Fruit fly (Drosophila melanogaster) whole organism, pupa: ENCODE measurements around the gene Osi16.
A peak's percentile ranks its signal among the peaks of the same experiment; 100 is the strongest.

Experiments used
- CG10348 ChIP-seq: fragments of 200-800 bp; sonication (Bioruptor generic); IDR thresholded peaks from 2 replicates; pipeline ENCODE4 v1.3.6; 2022; ENCODE audit warnings: missing biosample characterization, missing genetic modification characterization
- CG12605 ChIP-seq: fragments of 200-800 bp; sonication (Bioruptor generic); IDR thresholded peaks from 2 replicates; pipeline ENCODE4 v1.3.6; 2022; ENCODE audit warnings: missing biosample characterization, missing genetic modification characterization
- CG13204 ChIP-seq: fragments of 200-800 bp; sonication (Bioruptor generic); optimal IDR thresholded peaks from 2 replicates; lab custom pipeline; 2018; ENCODE audit warnings: missing biosample characterization, mild to moderate bottlenecking, missing genetic modification characterization, moderate library complexity
- CG14655 ChIP-seq: fragments of 200-800 bp; sonication (Bioruptor generic); optimal IDR thresholded peaks from 3 replicates; lab custom pipeline; 2017; ENCODE audit warnings: mild to moderate bottlenecking, missing biosample characterization, missing genetic modification reagents, missing genetic modification characterization
- CG15710 ChIP-seq: fragments of 200-800 bp; sonication (Bioruptor generic); optimal IDR thresholded peaks from 2 replicates; lab custom pipeline; 2018; ENCODE audit warnings: missing biosample characterization, mild to moderate bottlenecking, missing genetic modification characterization, moderate library complexity
- CG17806 ChIP-seq: fragments of 200-800 bp; sonication (Bioruptor generic); optimal IDR thresholded peaks from 2 replicates; lab custom pipeline; 2018; ENCODE audit warnings: missing biosample characterization, mild to moderate bottlenecking, missing genetic modification characterization, moderate library complexity
- CG32121 ChIP-seq: fragments of 200-800 bp; sonication (Bioruptor generic); IDR thresholded peaks from 2 replicates; pipeline ENCODE4 v1.3.6; 2022; ENCODE audit warnings: missing biosample characterization, missing genetic modification characterization
- CG34367 ChIP-seq: fragments of 200-800 bp; sonication (Bioruptor generic); optimal IDR thresholded peaks from 2 replicates; lab custom pipeline; 2018; ENCODE audit warnings: missing biosample characterization, mild to moderate bottlenecking, missing genetic modification characterization
- CG4496 ChIP-seq: fragments of 200-800 bp; sonication (Bioruptor generic); IDR thresholded peaks from 3 replicates; pipeline ENCODE4 v1.3.6; 2022; ENCODE audit warnings: missing biosample characterization, missing genetic modification characterization
- CG8159 ChIP-seq: fragments of 200-800 bp; sonication (Bioruptor generic); optimal IDR thresholded peaks from 3 replicates; lab custom pipeline; 2018; ENCODE audit warnings: missing biosample characterization, mild to moderate bottlenecking, missing genetic modification characterization, moderate library complexity
- CG8301 ChIP-seq: fragments of 200-800 bp; sonication (Bioruptor generic); optimal IDR thresholded peaks from 2 replicates; lab custom pipeline; 2018; ENCODE audit warnings: missing biosample characterization, mild to moderate bottlenecking, missing genetic modification characterization
- CG9948 ChIP-seq: fragments of 200-800 bp; sonication (Bioruptor generic); optimal IDR thresholded peaks from 2 replicates; lab custom pipeline; 2018; ENCODE audit warnings: missing biosample characterization, mild to moderate bottlenecking, missing genetic modification characterization, moderate library complexity
- D1 ChIP-seq: fragments of 200-800 bp; sonication (Bioruptor generic); optimal IDR thresholded peaks from 2 replicates; lab custom pipeline; 2018; ENCODE audit warnings: missing biosample characterization, mild to moderate bottlenecking, missing genetic modification characterization, moderate library complexity
- EcR ChIP-seq: fragments of 200-800 bp; sonication (Bioruptor generic); optimal IDR thresholded peaks from 3 replicates; lab custom pipeline; 2019; ENCODE audit warnings: missing biosample characterization, missing genetic modification characterization, mild to moderate bottlenecking, moderate library complexity, missing genetic modification reagents
- Ets98B ChIP-seq: fragments of 200-800 bp; sonication (Bioruptor generic); IDR thresholded peaks from 2 replicates; pipeline ENCODE4 v1.3.6; 2022; ENCODE audit warnings: missing biosample characterization, missing genetic modification characterization
- Pif1A ChIP-seq: fragments of 200-800 bp; sonication (Bioruptor generic); optimal IDR thresholded peaks from 3 replicates; lab custom pipeline; 2016; ENCODE audit warnings: missing biosample characterization, missing genetic modification characterization
- Pif1B ChIP-seq: fragments of 200-800 bp; sonication (Bioruptor generic); optimal IDR thresholded peaks from 3 replicates; lab custom pipeline; 2016; ENCODE audit warnings: missing biosample characterization, missing genetic modification characterization
- Snoo ChIP-seq: fragments of 200-800 bp; sonication (Bioruptor generic); optimal IDR thresholded peaks from 3 replicates; lab custom pipeline; 2017; ENCODE audit warnings: missing biosample characterization, mild to moderate bottlenecking, missing genetic modification characterization, inconsistent platforms
- fd96Ca ChIP-seq: fragments of 200-800 bp; sonication (Bioruptor generic); IDR thresholded peaks from 3 replicates; pipeline ENCODE4 v1.3.6; 2022; ENCODE audit warnings: missing biosample characterization, missing genetic modification characterization
- gl ChIP-seq: fragments of 200-800 bp; sonication (Bioruptor generic); optimal IDR thresholded peaks from 2 replicates; lab custom pipeline; 2018; ENCODE audit warnings: missing biosample characterization, mild to moderate bottlenecking, missing genetic modification characterization
- rn ChIP-seq: fragments of 200-800 bp; sonication (Bioruptor generic); IDR thresholded peaks from 2 replicates; pipeline ENCODE4 v1.3.6; 2022; ENCODE audit warnings: missing biosample characterization, missing genetic modification characterization

Osi16 gene

DNA sequence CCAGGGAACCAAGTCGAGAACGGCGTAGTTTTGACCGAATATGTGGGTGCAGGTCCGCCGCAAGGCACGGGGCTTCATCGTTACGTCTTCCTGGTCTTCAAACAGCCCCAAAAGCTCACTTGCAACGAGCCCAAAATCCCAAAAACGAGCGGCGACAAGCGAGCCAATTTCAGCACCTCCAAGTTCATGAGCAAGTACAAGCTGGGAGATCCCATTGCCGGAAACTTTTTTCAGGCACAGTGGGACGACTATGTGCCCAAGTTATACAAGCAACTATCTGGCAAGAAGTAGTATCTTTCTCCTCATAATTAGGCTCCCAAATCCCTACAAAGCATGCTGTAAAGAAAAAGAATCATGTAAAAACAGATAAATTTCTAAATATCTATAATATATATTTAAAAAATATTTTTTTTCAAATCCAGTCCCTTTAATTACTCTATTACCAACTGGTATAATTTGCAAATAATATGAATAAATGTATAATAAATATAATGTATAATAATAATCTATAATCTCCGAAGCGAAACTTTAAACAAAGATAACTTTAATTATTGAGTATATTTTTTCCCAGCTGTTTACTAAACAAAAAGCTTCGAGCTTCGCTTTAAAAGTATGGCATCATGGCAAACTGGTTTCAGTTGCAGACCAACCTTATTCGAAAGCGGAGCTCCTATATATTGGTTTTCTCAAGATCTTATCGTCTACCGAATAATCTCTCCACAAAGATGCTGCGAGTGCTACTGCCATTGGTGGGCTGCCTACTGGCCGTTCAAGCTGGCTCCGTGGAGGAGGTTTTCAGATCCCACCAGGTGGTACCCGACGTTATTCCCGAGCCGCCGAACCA is 38.6 kb downstream of the Osi16 start, which contains the start of gene CG17919:
Gene CG17919 (plus strand): TSS at position 634 of the 844 bp plus-strand sequence.
- TF ChIP-seq CG13204 (GFP tag; lab: Kevin White, UChicago) (no peak), CG15710 (tag; lab: Kevin White, UChicago) (no peak), D1 (peak; percentile 11), CG34367 (no peak), gl (tag; lab: Kevin White, UChicago) (no peak), CG32121 (GFP tag; lab: Robert Waterston, UW) (0 out of 2 replicates have a peak, but pooled peaks have one; percentile 12), CG9948 (tag; lab: Kevin White, UChicago) (no peak), CG10348 (GFP tag; lab: Robert Waterston, UW) (no peak), Pif1B (peak; percentile 26), Ets98B (GFP tag; lab: Robert Waterston, UW) (peak; percentile 6; the same call in 1 of the 2 replicates), rn (GFP tag; lab: Robert Waterston, UW) (no peak), fd96Ca (GFP tag; lab: Robert Waterston, UW) (peak; percentile 34; the same call in 1 of the 3 replicates), Pif1A (peak; percentile 12), CG17806 (tag; lab: Kevin White, UChicago) (no peak), EcR (no peak), CG8159 (tag; lab: Kevin White, UChicago) (peak; percentile 8)

DNA sequence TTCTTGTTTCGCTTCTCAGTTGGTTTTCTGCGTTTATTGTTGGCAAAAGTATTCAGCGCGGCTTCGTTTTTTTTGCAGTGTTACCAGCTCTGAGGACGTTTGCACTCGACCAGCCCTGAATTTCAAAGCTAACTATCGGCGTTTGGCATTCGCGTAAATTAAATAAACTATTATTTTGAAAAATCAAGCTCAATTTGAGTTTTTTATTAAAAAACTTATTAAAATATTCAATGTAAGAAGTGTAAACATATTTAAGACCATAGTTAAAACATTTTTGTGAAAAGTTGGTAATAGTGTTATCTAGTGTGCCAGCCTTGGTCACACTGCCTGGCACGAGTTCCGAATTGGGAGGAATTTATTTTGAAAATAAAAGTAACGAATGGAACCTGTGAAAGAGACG is 40.8 kb downstream of the Osi16 start, which contains the start of the genes SmD2 and CG18048:
Gene SmD2 (minus strand): TSS at position 98 of the 400 bp plus-strand sequence.
Gene CG18048 (plus strand): TSS at position 298 of the 400 bp plus-strand sequence.
- no peak for TF ChIP-seq Pif1A
- TF ChIP-seq Pif1B = no peak
- no peak for TF ChIP-seq CG32121 (GFP tag; lab: Robert Waterston, UW)
- TF ChIP-seq EcR = no peak
- no peak for TF ChIP-seq CG8301
- TF ChIP-seq CG12605 (GFP tag; lab: Robert Waterston, UW) = no peak
- TF ChIP-seq CG34367 = no peak
- no peak for TF ChIP-seq CG10348 (GFP tag; lab: Robert Waterston, UW)
- no peak for TF ChIP-seq CG15710 (tag; lab: Kevin White, UChicago)
- no peak for TF ChIP-seq CG13204 (GFP tag; lab: Kevin White, UChicago)
- no peak for TF ChIP-seq Ets98B (GFP tag; lab: Robert Waterston, UW)
- TF ChIP-seq CG8159 (tag; lab: Kevin White, UChicago) = no peak
- no peak for TF ChIP-seq CG9948 (tag; lab: Kevin White, UChicago)
- TF ChIP-seq CG4496 (GFP tag; lab: Robert Waterston, UW) = no peak
- TF ChIP-seq fd96Ca (GFP tag; lab: Robert Waterston, UW) = no peak

DNA sequence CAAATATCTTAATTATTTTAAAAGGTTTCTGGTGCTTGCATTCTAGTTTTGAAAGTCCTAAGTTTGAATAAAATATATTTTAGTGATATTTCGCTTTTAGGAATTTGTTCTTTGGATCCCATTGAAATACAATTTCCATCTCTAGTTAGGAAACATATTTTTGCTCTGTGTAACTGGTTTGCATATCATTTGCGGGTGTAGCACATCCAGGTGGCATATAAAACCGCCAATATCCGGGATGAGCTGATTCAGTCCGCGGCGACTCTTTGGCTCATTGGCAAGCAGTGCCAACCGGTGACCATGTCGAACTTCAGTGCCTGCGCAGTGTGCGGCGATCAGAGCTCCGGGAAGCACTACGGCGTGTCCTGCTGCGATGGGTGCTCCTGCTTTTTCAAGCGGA is 43.9 kb downstream of the Osi16 start, which contains the start of gene Hr83:
Gene Hr83 (plus strand): TSS at position 301 of the 400 bp plus-strand sequence.
- TF ChIP-seq CG9948 (tag; lab: Kevin White, UChicago) (no peak), gl (tag; lab: Kevin White, UChicago) (no peak)

DNA sequence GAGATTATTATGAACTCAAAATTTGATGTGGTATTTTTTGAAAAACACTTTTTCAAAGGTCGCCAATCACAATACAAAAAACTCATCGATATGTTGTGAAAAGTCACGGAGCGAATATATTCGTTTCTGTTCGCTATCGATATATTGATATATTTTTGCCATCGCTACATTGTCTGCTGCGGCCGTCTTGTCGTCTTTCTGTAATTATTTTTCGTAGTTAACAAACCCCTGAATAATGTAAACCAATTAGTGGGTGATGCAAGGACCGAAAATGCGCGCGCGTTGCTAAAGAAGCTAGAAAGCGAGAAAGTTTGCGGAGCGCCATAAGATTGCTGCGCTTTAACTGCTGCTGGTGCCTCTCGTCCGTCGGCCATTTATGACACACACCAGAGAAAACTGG is 45.7 kb downstream of the Osi16 start, which contains the start of gene Pak:
Gene Pak (plus strand): TSS at position 142 of the 400 bp plus-strand sequence.
- TF ChIP-seq CG32121 (GFP tag; lab: Robert Waterston, UW) (no peak), CG14655 (no peak), Snoo (no peak), EcR (no peak), CG13204 (GFP tag; lab: Kevin White, UChicago) (no peak), CG8159 (tag; lab: Kevin White, UChicago) (no peak), CG17806 (tag; lab: Kevin White, UChicago) (no peak), rn (GFP tag; lab: Robert Waterston, UW) (no peak), CG34367 (no peak), CG12605 (GFP tag; lab: Robert Waterston, UW) (no peak), gl (tag; lab: Kevin White, UChicago) (no peak), CG15710 (tag; lab: Kevin White, UChicago) (no peak), CG4496 (GFP tag; lab: Robert Waterston, UW) (no peak), CG9948 (tag; lab: Kevin White, UChicago) (no peak)

dm6 chr3R:6351181-6351580 is 46.1 kb downstream of the Osi16 start:
- TF ChIP-seq CG14655 = no peak
- peak; percentile 16; the same call in 1 of the 3 replicates for TF ChIP-seq CG4496 (GFP tag; lab: Robert Waterston, UW)
- peak; percentile 23 for TF ChIP-seq EcR

dm6 chr3R:6351696-6352378 is 46.8 kb downstream of the Osi16 start:
- TF ChIP-seq CG17806 (tag; lab: Kevin White, UChicago) (peak; percentile 31), CG9948 (tag; lab: Kevin White, UChicago) (peak; percentile 30), fd96Ca (GFP tag; lab: Robert Waterston, UW) (peak; percentile 46; the same call in 1 of the 3 replicates), EcR (no peak), CG10348 (GFP tag; lab: Robert Waterston, UW) (no peak), CG13204 (GFP tag; lab: Kevin White, UChicago) (no peak), Ets98B (GFP tag; lab: Robert Waterston, UW) (0 out of 2 replicates have a peak, but pooled peaks have one; percentile 22), CG32121 (GFP tag; lab: Robert Waterston, UW) (peak; percentile 54; the same call in 1 of the 2 replicates), Snoo (no peak), CG8159 (tag; lab: Kevin White, UChicago) (peak; percentile 30), CG4496 (GFP tag; lab: Robert Waterston, UW) (0 out of 3 replicates have a peak, but pooled peaks have one; percentile 5), CG8301 (peak; percentile 75), rn (GFP tag; lab: Robert Waterston, UW) (no peak), Pif1A (peak; percentile 59), CG34367 (peak; percentile 6), CG15710 (tag; lab: Kevin White, UChicago) (peak; percentile 26), CG12605 (GFP tag; lab: Robert Waterston, UW) (no peak), CG14655 (peak; percentile 80), gl (tag; lab: Kevin White, UChicago) (no peak), Pif1B (peak; percentile 27), D1 (no peak)
